Fruit fly (Drosophila melanogaster): ENCODE results near the gene CG12379.

Gene CG12379

dm6 chrX:15740881-15741280 lies 7.1 kb upstream of the CG12379 start:
- TF ChIP-seq noc (tag; optimal IDR thresholded peaks at IDR 0.05), result peak; percentile 25

dm6 chrX:15740288-15740726 lies 6.5 kb upstream of the CG12379 start:
- peak; percentile 91 for TF ChIP-seq noc (tag; optimal IDR thresholded peaks at IDR 0.05)

- TF ChIP-seq noc (tag; optimal IDR thresholded peaks at IDR 0.05), result peak; percentile 63
These were observed 5.2 kb upstream of the CG12379 start, which contains the start of the genes CG11679 and CG8206 for dm6 chrX:15738890-15739550. Gene CG11679, minus strand, starts transcription at chrX:15738954. Gene CG8206, plus strand, starts transcription at chrX:15739230.

- TF ChIP-seq noc (tag; optimal IDR thresholded peaks at IDR 0.05), result no peak
These were observed 3.3 kb upstream of the CG12379 start, which contains the start of gene Arp6 for dm6 chrX:15737110-15737509. Gene Arp6, minus strand, starts transcription at chrX:15737120.

dm6 chrX:15733192-15733892 lies 454 bp downstream of the CG12379 start:
- no peak for TF ChIP-seq noc (tag; optimal IDR thresholded peaks at IDR 0.05)

- TF ChIP-seq noc (tag; optimal IDR thresholded peaks at IDR 0.05), result no peak
These were observed 1.8 kb downstream of the CG12379 start, which contains the start of gene CG8191 for dm6 chrX:15731968-15732367. Gene CG8191, plus strand, starts transcription at chrX:15732178.

dm6 chrX:15712409-15712808 lies 21.4 kb downstream of the CG12379 start, which contains the start of gene HUWE1:
Gene HUWE1, plus strand, starts transcription at chrX:15712628.
- TF ChIP-seq noc (tag; optimal IDR thresholded peaks at IDR 0.05), result no peak

- no peak for TF ChIP-seq noc (tag; optimal IDR thresholded peaks at IDR 0.05)
These were observed 23.0 kb downstream of the CG12379 start for dm6 chrX:15710751-15711179.

dm6 chrX:15709984-15710750 lies 23.6 kb downstream of the CG12379 start, which contains the start of the genes CG9281 and CG15601:
Gene CG9281, minus strand, starts transcription at chrX:15710539.
Gene CG15601, plus strand, starts transcription at chrX:15710647.
- no peak for TF ChIP-seq noc (tag; optimal IDR thresholded peaks at IDR 0.05)

- TF ChIP-seq noc (tag; optimal IDR thresholded peaks at IDR 0.05), result no peak
These were observed 24.2 kb downstream of the CG12379 start for dm6 chrX:15709624-15709983.

- peak; percentile 38 for TF ChIP-seq noc (tag; optimal IDR thresholded peaks at IDR 0.05)
These were observed 30.0 kb downstream of the CG12379 start, which contains the start of the genes Pis and Hap40 for dm6 chrX:15703720-15704206. Gene Pis, minus strand, starts transcription at chrX:15703770. Gene Hap40, plus strand, starts transcription at chrX:15704125.

- no peak for TF ChIP-seq noc (tag; optimal IDR thresholded peaks at IDR 0.05)
These were observed 32.7 kb downstream of the CG12379 start, which contains the start of gene CG9240 for dm6 chrX:15701047-15701446. Gene CG9240, minus strand, starts transcription at chrX:15701259.

dm6 chrX:15697581-15698208 lies 36.1 kb downstream of the CG12379 start:
- peak; percentile 94 for TF ChIP-seq noc (tag; optimal IDR thresholded peaks at IDR 0.05)

- no peak for TF ChIP-seq noc (tag; optimal IDR thresholded peaks at IDR 0.05)
These were observed 36.8 kb downstream of the CG12379 start, which contains the start of gene CG8128 for dm6 chrX:15696854-15697540. Gene CG8128, plus strand, starts transcription at chrX:15697494.
